ENCODE assay signal across 5 worm cellular contexts in the genomic region with DNA sequence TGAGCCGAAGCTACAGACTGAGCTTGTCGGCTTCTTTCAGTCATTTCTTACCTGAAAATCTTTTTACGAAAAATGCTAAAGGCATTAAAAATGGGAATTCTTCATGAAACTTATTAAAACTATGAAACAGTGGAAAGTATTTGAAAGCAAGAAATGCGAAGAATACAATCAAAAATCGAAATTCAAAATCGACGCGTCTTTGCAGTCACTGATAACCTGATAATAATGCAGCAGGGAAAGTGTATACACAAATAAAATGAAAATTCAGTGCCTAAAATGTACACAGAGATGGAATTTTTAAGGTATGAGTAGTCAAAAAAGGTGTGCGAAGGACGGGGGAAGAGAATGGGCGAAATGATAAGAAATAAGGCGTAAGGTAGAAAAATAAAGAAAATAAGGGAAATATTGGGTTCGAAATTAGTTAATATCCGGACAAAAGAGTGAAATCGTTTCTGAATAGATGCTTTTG.
TF ChIP-seq lines count a peak whose summit lies in the region.

A gene (minus strand): TSS at position 51 of the 469 bp plus-strand sequence.

TF ChIP-seq in whole organism, L1 larva, 84 proteins besides CTCF, POLR2A, EP300 and RAD21:
- TF ChIP-seq sup-37 (GFP tag; optimal IDR thresholded peaks at IDR 0.05; lab: Kevin White, UChicago) (no peak), elt-2 (tag; optimal IDR thresholded peaks at IDR 0.05; lab: Kevin White, UChicago) (peak; percentile 55)
TF ChIP-seq in whole organism, L1 larva: peak in this region for 1.

TF ChIP-seq in whole organism, L2 larva, 48 proteins besides CTCF, POLR2A, EP300 and RAD21:
- TF ChIP-seq ama-1 (optimal IDR thresholded peaks at IDR 0.05; lab: Kevin White, UChicago) (no peak), fos-1 (tag; optimal IDR thresholded peaks at IDR 0.05; lab: Kevin White, UChicago) (peak; percentile 97), gmeb-1 (tag; optimal IDR thresholded peaks at IDR 0.05; lab: Kevin White, UChicago) (peak; percentile 36)

TF ChIP-seq in whole organism, L3 larva, 47 proteins besides CTCF, POLR2A, EP300 and RAD21:
- no peak for TF ChIP-seq nhr-25 (tag; optimal IDR thresholded peaks at IDR 0.05; lab: Kevin White, UChicago)
- TF ChIP-seq pha-4 (tag; optimal IDR thresholded peaks at IDR 0.05; lab: Kevin White, UChicago) = peak; percentile 79
- no peak for TF ChIP-seq unc-62 (GFP tag; optimal IDR thresholded peaks at IDR 0.05; lab: Kevin White, UChicago)
- TF ChIP-seq elt-2 (tag; optimal IDR thresholded peaks at IDR 0.05; lab: Kevin White, UChicago) = peak; percentile 73
- peak; percentile 82 for TF ChIP-seq pqm-1 (tag; optimal IDR thresholded peaks at IDR 0.05; lab: Kevin White, UChicago)
TF ChIP-seq in whole organism, L3 larva: peak in this region for 3.

TF ChIP-seq in whole organism, L4 larva, 104 proteins besides CTCF, POLR2A, EP300 and RAD21:
- peak; percentile 87 for TF ChIP-seq nhr-28 (tag; optimal IDR thresholded peaks at IDR 0.05; lab: Kevin White, UChicago)
- TF ChIP-seq dmd-8 (GFP tag; IDR thresholded peaks at IDR 0.05; lab: Robert Waterston, UW) = no peak
- TF ChIP-seq daf-16 (GFP tag; optimal IDR thresholded peaks at IDR 0.05; lab: Kevin White, UChicago) = no peak
- peak; percentile 91 for TF ChIP-seq daf-16 (tag; optimal IDR thresholded peaks at IDR 0.05; lab: Kevin White, UChicago)
- TF ChIP-seq pqm-1 (tag; optimal IDR thresholded peaks at IDR 0.05; lab: Kevin White, UChicago) = peak; percentile 93
- TF ChIP-seq nhr-41 (GFP tag; IDR thresholded peaks at IDR 0.05; lab: Robert Waterston, UW) = no peak
- TF ChIP-seq nhr-25 (tag; optimal IDR thresholded peaks at IDR 0.05; lab: Kevin White, UChicago; ENCODE audit: borderline replicate concordance, insufficient read depth) = no peak

TF ChIP-seq in whole organism, young adult, 124 proteins besides CTCF, POLR2A, EP300 and RAD21:
- peak; percentile 89 for TF ChIP-seq nhr-80 (tag; optimal IDR thresholded peaks at IDR 0.05; lab: Kevin White, UChicago)
- no peak for TF ChIP-seq nhr-90 (tag; optimal IDR thresholded peaks at IDR 0.05; lab: Kevin White, UChicago)
- no peak for TF ChIP-seq F52B5.7 (tag; optimal IDR thresholded peaks at IDR 0.05; lab: Kevin White, UChicago)
- no peak for TF ChIP-seq rcor-1 (GFP tag; IDR thresholded peaks at IDR 0.05; lab: Robert Waterston, UW)
- TF ChIP-seq hmg-20 (GFP tag; IDR thresholded peaks at IDR 0.05; lab: Robert Waterston, UW) = no peak
- no peak for TF ChIP-seq rec-8 (tag; optimal IDR thresholded peaks at IDR 0.05; lab: Kevin White, UChicago)
- no peak for TF ChIP-seq nfyb-1 (GFP tag; IDR thresholded peaks at IDR 0.05; lab: Robert Waterston, UW)
- TF ChIP-seq efl-1 (GFP tag; optimal IDR thresholded peaks at IDR 0.05; lab: Kevin White, UChicago) = no peak
